Worm (Caenorhabditis elegans) whole organism, L1 larva: ENCODE results near the gene pqn-91.

Source experiments
- C04F5.9 ChIP-seq: sonication (generic microtip); optimal IDR thresholded peaks from 2 replicates; lab custom pipeline; 2016; ENCODE audit warnings: missing genetic modification characterization, missing compliant biosample characterization
- Y116A8C.19 ChIP-seq: sonication (generic microtip); optimal IDR thresholded peaks from 2 replicates; lab custom pipeline; 2016; ENCODE audit warnings: missing compliant biosample characterization, missing genetic modification characterization, borderline replicate concordance
- aha-1 ChIP-seq: fragments of 150-350 bp; optimal IDR thresholded peaks from 2 replicates; lab custom pipeline; 2014; ENCODE audit warnings: missing biosample characterization, missing genetic modification characterization
- blmp-1 ChIP-seq: fragments of 150-350 bp; optimal IDR thresholded peaks from 2 replicates; lab custom pipeline; 2014; ENCODE audit warnings: missing biosample characterization, missing genetic modification characterization
- ceh-63 ChIP-seq: fragments of 200-800 bp; sonication (Bioruptor generic); optimal IDR thresholded peaks from 2 replicates; lab custom pipeline; 2018; ENCODE audit warnings: mild to moderate bottlenecking, missing genetic modification characterization, missing compliant biosample characterization
- ceh-90 ChIP-seq: sonication (generic microtip); optimal IDR thresholded peaks from 2 replicates; lab custom pipeline; 2016; ENCODE audit warnings: missing genetic modification characterization, missing compliant biosample characterization
- dpl-1 ChIP-seq, 3 experiments: fragments of 150-350 bp in 2 of 3; sonication (generic microtip) in 1 of 3; optimal IDR thresholded peaks; 2 replicates each; lab custom pipeline; 2014 to 2017; ENCODE audit warnings: missing biosample characterization in 3 of 3, missing genetic modification characterization in 3 of 3, missing genetic modification reagents in 3 of 3
- dsc-1 ChIP-seq: sonication (generic microtip); optimal IDR thresholded peaks from 2 replicates; lab custom pipeline; 2016; ENCODE audit warnings: mild to moderate bottlenecking, missing genetic modification characterization, missing compliant biosample characterization
- efl-1 ChIP-seq, 4 experiments: fragments of 150-350 bp; optimal IDR thresholded peaks in 3 of 4; peaks in 1 of 4; 1 replicate in 1 of 4; 2 replicates in 3 of 4; lab custom pipeline; 2014; ENCODE audit warnings: missing biosample characterization in 2 of 4, missing genetic modification characterization in 2 of 4, missing genetic modification reagents in 2 of 4
- egl-13 ChIP-seq: sonication (generic microtip); optimal IDR thresholded peaks from 2 replicates; lab custom pipeline; 2016; ENCODE audit warnings: missing genotype, missing genetic modification reagents, missing genetic modification characterization, missing compliant biosample characterization
- elt-2 ChIP-seq: sonication (generic microtip); optimal IDR thresholded peaks from 2 replicates; lab custom pipeline; 2016; ENCODE audit warnings: missing genetic modification characterization, mild to moderate bottlenecking, inconsistent platforms, missing compliant biosample characterization, missing genetic modification reagents
- elt-3 ChIP-seq, 6 experiments: fragments of 150-350 bp in 1 of 6; sonication (generic microtip); optimal IDR thresholded peaks; 2 replicates each; lab custom pipeline; 2017 to 2018; ENCODE audit warnings: missing biosample characterization in 6 of 6, missing genetic modification characterization in 6 of 6, inconsistent platforms in 1 of 6
- ets-5 ChIP-seq: fragments of 200-800 bp; sonication (Bioruptor generic); IDR thresholded peaks from 2 replicates; pipeline ENCODE4 v1.3.6; 2022; ENCODE audit warnings: missing genetic modification characterization, missing compliant biosample characterization
- fkh-4 ChIP-seq: sonication (generic microtip); optimal IDR thresholded peaks from 2 replicates; lab custom pipeline; 2016; ENCODE audit warnings: missing compliant biosample characterization, missing genetic modification characterization, borderline replicate concordance
- fos-1 ChIP-seq: fragments of 150-350 bp; optimal IDR thresholded peaks from 2 replicates; lab custom pipeline; 2014; ENCODE audit warnings: missing biosample characterization, missing genetic modification characterization
- grh-1 ChIP-seq: fragments of 200-800 bp; sonication (Bioruptor generic); IDR thresholded peaks from 2 replicates; pipeline ENCODE4 v1.3.6; 2022; ENCODE audit warnings: missing genetic modification reagents, missing genetic modification characterization, missing compliant biosample characterization
- jun-1 ChIP-seq: fragments of 150-350 bp; optimal IDR thresholded peaks from 2 replicates; lab custom pipeline; 2014; ENCODE audit warnings: missing biosample characterization, missing genetic modification reagents, missing genetic modification characterization
- lin-14 ChIP-seq: fragments of 200-800 bp; sonication (Bioruptor generic); optimal IDR thresholded peaks from 2 replicates; lab custom pipeline; 2018; ENCODE audit warnings: mild to moderate bottlenecking, missing genetic modification characterization, moderate library complexity, missing compliant biosample characterization
- lin-15B ChIP-seq: fragments of 150-350 bp; sonication (generic microtip); optimal IDR thresholded peaks from 3 replicates; lab custom pipeline; 2014; ENCODE audit warnings: missing biosample characterization, missing genetic modification characterization
- lin-39 ChIP-seq: fragments of 150-350 bp; optimal IDR thresholded peaks from 2 replicates; lab custom pipeline; 2014; ENCODE audit warnings: missing biosample characterization, missing genetic modification reagents, missing genetic modification characterization
- lsy-2 ChIP-seq, 2 experiments: fragments of 150-350 bp; optimal IDR thresholded peaks; 2 replicates each; lab custom pipeline; 2014; ENCODE audit warnings: missing biosample characterization in 2 of 2, missing genetic modification characterization in 2 of 2
- mab-9 ChIP-seq: fragments of 200-800 bp; sonication (Bioruptor generic); IDR thresholded peaks from 2 replicates; pipeline ENCODE4 v1.3.6; 2022; ENCODE audit warnings: missing genetic modification reagents, missing genetic modification characterization, missing compliant biosample characterization
- mdl-1 ChIP-seq, 2 experiments: fragments of 150-350 bp; optimal IDR thresholded peaks; 2 replicates each; lab custom pipeline; 2014 to 2017; ENCODE audit warnings: missing biosample characterization in 2 of 2, missing genetic modification characterization in 2 of 2, inconsistent platforms in 1 of 2
- nhr-19 ChIP-seq: fragments of 200-800 bp; sonication (Bioruptor generic); conservative IDR thresholded peaks from 2 replicates; pipeline ENCODE4 v1.3.6; 2022; ENCODE audit warnings: missing genetic modification characterization, missing compliant biosample characterization
- nhr-237 ChIP-seq: fragments of 150-350 bp; optimal IDR thresholded peaks from 2 replicates; lab custom pipeline; 2014; ENCODE audit warnings: missing biosample characterization, missing genetic modification characterization
- nhr-71 ChIP-seq: sonication (generic microtip); optimal IDR thresholded peaks from 2 replicates; lab custom pipeline; 2016; ENCODE audit warnings: mild to moderate bottlenecking, missing genetic modification characterization, moderate library complexity, missing compliant biosample characterization
- nhr-76 ChIP-seq: sonication (generic microtip); optimal IDR thresholded peaks from 2 replicates; lab custom pipeline; 2017; ENCODE audit warnings: missing biosample characterization, missing genetic modification characterization
- nhr-77 ChIP-seq: fragments of 150-350 bp; optimal IDR thresholded peaks from 2 replicates; lab custom pipeline; 2014; ENCODE audit warnings: missing biosample characterization, missing genetic modification characterization
- nhr-84 ChIP-seq: sonication (generic microtip); optimal IDR thresholded peaks from 2 replicates; lab custom pipeline; 2017; ENCODE audit warnings: missing biosample characterization, missing genetic modification characterization
- nhr-85 ChIP-seq: sonication (generic microtip); peaks from one replicate; lab custom pipeline; 2016; ENCODE audit warnings: missing genetic modification characterization, inconsistent platforms, missing compliant biosample characterization
- pqm-1 ChIP-seq: sonication (generic microtip); optimal IDR thresholded peaks from 3 replicates; lab custom pipeline; 2017; ENCODE audit warnings: missing biosample characterization, missing genetic modification characterization
- snu-23 ChIP-seq: sonication (generic microtip); optimal IDR thresholded peaks from 2 replicates; lab custom pipeline; 2016; ENCODE audit warnings: missing genetic modification characterization, missing compliant biosample characterization
- sox-4 ChIP-seq: sonication (generic microtip); optimal IDR thresholded peaks from 2 replicates; lab custom pipeline; 2016; ENCODE audit warnings: missing genetic modification characterization, missing compliant biosample characterization
- sptf-1 ChIP-seq: fragments of 150-350 bp; optimal IDR thresholded peaks from 2 replicates; lab custom pipeline; 2014; ENCODE audit warnings: missing biosample characterization, missing genetic modification characterization
- sup-37 ChIP-seq: fragments of 200-800 bp; sonication (Bioruptor generic); optimal IDR thresholded peaks from 2 replicates; lab custom pipeline; 2018; ENCODE audit warnings: mild to moderate bottlenecking, missing genetic modification characterization, missing compliant biosample characterization
- swsn-7 ChIP-seq: sonication (generic microtip); optimal IDR thresholded peaks from 2 replicates; lab custom pipeline; 2016; ENCODE audit warnings: missing genetic modification characterization, missing compliant biosample characterization
- unc-30 ChIP-seq: sonication (generic microtip); optimal IDR thresholded peaks from 2 replicates; lab custom pipeline; 2017; ENCODE audit warnings: missing biosample characterization, missing genetic modification characterization
- unc-62 ChIP-seq: fragments of 150-350 bp; optimal IDR thresholded peaks from 2 replicates; lab custom pipeline; 2014; ENCODE audit warnings: missing biosample characterization, missing genetic modification reagents, missing genetic modification characterization
- vab-15 ChIP-seq: sonication (generic microtip); optimal IDR thresholded peaks from 2 replicates; lab custom pipeline; 2017; ENCODE audit warnings: missing genotype, mild to moderate bottlenecking, missing genetic modification characterization, missing compliant biosample characterization
- xbp-1 ChIP-seq: sonication (generic microtip); optimal IDR thresholded peaks from 2 replicates; lab custom pipeline; 2016; ENCODE audit warnings: missing genetic modification characterization, missing compliant biosample characterization
- zip-4 ChIP-seq: fragments of 200-800 bp; sonication (Bioruptor generic); optimal IDR thresholded peaks from 2 replicates; lab custom pipeline; 2018; ENCODE audit warnings: mild to moderate bottlenecking, missing genetic modification characterization, moderate library complexity, missing compliant biosample characterization
- ztf-4 ChIP-seq: fragments of 150-350 bp; optimal IDR thresholded peaks from 2 replicates; lab custom pipeline; 2014; ENCODE audit warnings: missing biosample characterization, missing genetic modification characterization

The pqn-91 gene

DNA sequence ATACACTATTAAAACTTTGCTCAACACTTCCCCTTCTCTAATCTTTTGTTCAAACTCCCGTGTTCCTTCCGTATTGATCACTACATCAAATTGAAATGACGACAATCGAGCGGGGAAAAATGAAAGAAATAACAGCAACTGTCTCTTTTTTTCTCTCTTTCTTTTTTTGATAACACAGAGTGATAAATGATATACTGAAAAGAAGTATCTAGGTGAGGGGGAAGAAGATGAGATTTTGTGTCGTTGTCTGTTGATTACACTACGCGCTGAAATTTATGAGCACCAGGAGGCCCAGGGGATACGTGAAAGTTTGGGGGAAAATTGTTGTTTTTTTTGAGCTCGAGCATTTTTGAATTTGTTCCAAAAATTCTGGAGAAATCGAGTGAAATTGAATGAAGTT is 17.6 kb upstream of the pqn-91 start:
- TF ChIP-seq grh-1 (no peak), nhr-76 (tag; lab: Kevin White, UChicago) (no peak), nhr-71 (tag; lab: Kevin White, UChicago) (peak; percentile 63), blmp-1 (tag; lab: Kevin White, UChicago) (no peak), mdl-1 (tag; optimal IDR thresholded peaks at IDR 0.05; lab: Kevin White, UChicago) (no peak), elt-3 (tag; optimal IDR thresholded peaks at IDR 0.05; lab: Kevin White, UChicago) (no peak), elt-2 (tag; lab: Kevin White, UChicago) (no peak), C04F5.9 (tag; lab: Kevin White, UChicago) (no peak), snu-23 (peak; percentile 40), ceh-90 (tag; lab: Kevin White, UChicago) (no peak), dpl-1 (GFP tag; optimal IDR thresholded peaks at IDR 0.05; lab: Kevin White, UChicago) (no peak), aha-1 (tag; lab: Kevin White, UChicago) (no peak), ceh-63 (GFP tag; lab: Kevin White, UChicago) (no peak), efl-1 (optimal IDR thresholded peaks at IDR 0.05; lab: Kevin White, UChicago) (no peak), efl-1 (GFP tag; optimal IDR thresholded peaks at IDR 0.05 in 1 of 2; lab: Kevin White, UChicago) (no peak), sox-4 (tag; lab: Kevin White, UChicago) (no peak), fos-1 (tag; lab: Kevin White, UChicago) (no peak), sup-37 (GFP tag; lab: Kevin White, UChicago) (no peak), nhr-19 (GFP tag; lab: Robert Waterston, UW) (peak; percentile 27), nhr-237 (tag; lab: Kevin White, UChicago) (no peak), lin-39 (tag; lab: Kevin White, UChicago) (no peak), egl-13 (no peak), nhr-77 (tag; lab: Kevin White, UChicago) (no peak), unc-62 (GFP tag; lab: Kevin White, UChicago) (no peak), vab-15 (tag; lab: Kevin White, UChicago) (no peak), lsy-2 (tag; optimal IDR thresholded peaks at IDR 0.05; lab: Kevin White, UChicago) (peak in 1 of 2 experiments; percentile 59), sptf-1 (tag; lab: Kevin White, UChicago) (no peak), ets-5 (GFP tag; lab: Robert Waterston, UW) (no peak), ztf-4 (tag; lab: Kevin White, UChicago) (no peak), lin-14 (GFP tag; lab: Kevin White, UChicago) (peak; percentile 78), pqm-1 (tag; lab: Kevin White, UChicago) (no peak), jun-1 (tag; lab: Kevin White, UChicago) (no peak)

DNA sequence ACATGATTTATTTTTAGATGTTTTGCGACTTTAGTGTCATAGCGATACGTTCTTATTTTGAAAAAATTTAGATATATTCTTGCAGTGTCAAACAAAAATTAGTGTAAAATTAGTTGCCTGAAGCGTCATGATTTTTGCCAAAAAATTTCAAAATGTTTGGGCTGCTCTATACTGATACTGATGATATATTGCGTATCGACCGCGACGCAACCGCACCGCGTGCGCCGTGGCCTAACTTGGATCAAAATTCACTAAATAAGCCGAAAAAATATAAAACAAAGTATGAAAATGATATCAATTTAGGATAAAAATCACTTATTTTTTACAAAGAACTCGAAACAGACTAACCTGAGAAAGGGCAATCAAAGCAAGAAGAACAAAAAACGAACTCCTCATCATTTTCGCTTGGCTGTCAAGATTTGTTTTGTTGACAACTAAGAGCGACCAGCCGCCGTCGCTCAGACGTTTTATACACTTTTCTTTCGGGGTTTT is 16.3 kb upstream of the pqn-91 start, which contains the start of gene ccg-1:
Gene ccg-1, minus strand, starts transcription at position 442 of the 492 bp plus-strand sequence.
- TF ChIP-seq nhr-71 (tag; lab: Kevin White, UChicago) = peak; percentile 26
- peak; percentile 11 for TF ChIP-seq dsc-1 (tag; lab: Kevin White, UChicago)
- TF ChIP-seq ceh-63 (GFP tag; lab: Kevin White, UChicago) = no peak

DNA sequence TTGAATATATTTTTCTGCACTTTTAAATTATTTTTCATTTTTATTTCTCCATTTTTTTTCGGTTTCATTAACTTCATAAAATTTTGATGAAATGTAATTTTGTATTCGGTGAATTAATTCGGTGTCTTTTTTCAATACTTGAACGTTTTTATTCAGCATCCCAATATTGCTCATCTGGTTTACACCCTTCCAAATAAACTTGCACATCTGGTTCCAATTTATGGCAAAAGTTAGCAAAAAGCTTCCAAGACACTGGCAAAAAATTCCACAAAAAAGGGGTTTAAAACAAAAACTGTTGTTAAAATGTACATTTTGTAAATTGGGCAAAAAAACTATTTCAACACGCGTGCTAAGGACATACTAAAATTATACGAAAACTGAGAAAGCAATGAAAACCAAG is 11.5 kb upstream of the pqn-91 start:
- TF ChIP-seq fkh-4 = peak; percentile 67
- no peak for TF ChIP-seq unc-30
- TF ChIP-seq zip-4 (GFP tag; lab: Kevin White, UChicago) = no peak
- TF ChIP-seq nhr-19 (GFP tag; lab: Robert Waterston, UW) = no peak
- TF ChIP-seq lin-15B = no peak
- TF ChIP-seq sup-37 (GFP tag; lab: Kevin White, UChicago) = no peak
- no peak for TF ChIP-seq Y116A8C.19
- TF ChIP-seq xbp-1 (tag; lab: Kevin White, UChicago) = no peak
- TF ChIP-seq mab-9 (GFP tag; lab: Robert Waterston, UW) = no peak
- no peak for TF ChIP-seq nhr-77 (tag; lab: Kevin White, UChicago)
- peak; percentile 93 for TF ChIP-seq dsc-1 (tag; lab: Kevin White, UChicago)
- no peak for TF ChIP-seq snu-23
- no peak for TF ChIP-seq swsn-7 (tag; lab: Kevin White, UChicago)
- no peak for TF ChIP-seq dpl-1 (GFP tag; optimal IDR thresholded peaks at IDR 0.05; lab: Kevin White, UChicago)
- TF ChIP-seq nhr-84 (tag; lab: Kevin White, UChicago) = no peak
- no peak for TF ChIP-seq nhr-85 (tag; lab: Kevin White, UChicago)
- no peak for TF ChIP-seq lin-39 (tag; lab: Kevin White, UChicago)
